Worm (Caenorhabditis elegans) whole organism, L4 larva: Measurements from ENCODE around the gene hex-2.

Experiments
- ama-1 ChIP-seq: fragments of 150-350 bp; optimal IDR thresholded peaks from 2 replicates; lab custom pipeline; 2014; ENCODE audit warnings: inconsistent platforms, mixed read lengths
- dpl-1 ChIP-seq: fragments of 150-350 bp; optimal IDR thresholded peaks from 2 replicates; lab custom pipeline; 2014; ENCODE audit warnings: missing biosample characterization, missing genetic modification reagents, missing genetic modification characterization
- dve-1 ChIP-seq: sonication (generic microtip); optimal IDR thresholded peaks from 2 replicates; lab custom pipeline; 2017; ENCODE audit warnings: antibody characterized with exemption, mild to moderate bottlenecking, missing genetic modification characterization, missing compliant biosample characterization; ENCODE audit not compliant: insufficient read depth
- gei-8 ChIP-seq: fragments of 200-800 bp; sonication (Bioruptor generic); optimal IDR thresholded peaks from 2 replicates; lab custom pipeline; 2018; ENCODE audit warnings: mild to moderate bottlenecking, missing genetic modification characterization, missing compliant biosample characterization
- hlh-11 ChIP-seq: fragments of 200-800 bp; sonication (Bioruptor generic); optimal IDR thresholded peaks from 2 replicates; lab custom pipeline; 2018; ENCODE audit warnings: mild to moderate bottlenecking, missing genetic modification characterization, missing compliant biosample characterization
- jun-1 ChIP-seq: fragments of 150-350 bp; optimal IDR thresholded peaks from 2 replicates; lab custom pipeline; 2014; ENCODE audit warnings: missing biosample characterization, missing genetic modification reagents, missing genetic modification characterization
- lin-39 ChIP-seq: fragments of 150-350 bp; optimal IDR thresholded peaks from 2 replicates; lab custom pipeline; 2014; ENCODE audit warnings: missing biosample characterization, missing genetic modification reagents, missing genetic modification characterization
- pha-4 ChIP-seq, 2 experiments: fragments of 150-350 bp in 1 of 2; fragments of 200-800 bp in 1 of 2; sonication (Bioruptor generic) in 1 of 2; IDR thresholded peaks in 1 of 2; optimal IDR thresholded peaks in 1 of 2; 2 replicates each; pipeline versions ENCODE4 v1.3.6 to Lab custom; 2014 to 2022; ENCODE audit warnings: missing genetic modification characterization in 2 of 2, missing genetic modification reagents in 2 of 2, missing biosample characterization in 1 of 2, missing compliant biosample characterization in 1 of 2
- pqm-1 ChIP-seq: sonication (generic microtip); optimal IDR thresholded peaks from 2 replicates; lab custom pipeline; 2017; ENCODE audit warnings: missing biosample characterization, missing genetic modification characterization
- skn-1 ChIP-seq: fragments of 150-350 bp; optimal IDR thresholded peaks from 2 replicates; lab custom pipeline; 2014; ENCODE audit warnings: missing biosample characterization, missing genetic modification characterization
- unc-130 ChIP-seq: sonication (generic microtip); optimal IDR thresholded peaks from 2 replicates; lab custom pipeline; 2016; ENCODE audit warnings: missing genetic modification reagents, missing genetic modification characterization, missing compliant biosample characterization
- ztf-11 ChIP-seq: fragments of 150-350 bp; optimal IDR thresholded peaks from 2 replicates; lab custom pipeline; 2014; ENCODE audit warnings: missing biosample characterization, missing genetic modification characterization

ce11 chrV:5614724-5615123 is 39.5 kb upstream of the hex-2 start, which contains the start of gene M03E7.3:
- no peak for TF ChIP-seq lin-39
- TF ChIP-seq ama-1 (lab: Kevin White, UChicago) = no peak
- no peak for TF ChIP-seq dpl-1 (GFP tag; lab: Kevin White, UChicago)
- TF ChIP-seq pqm-1 = no peak
- TF ChIP-seq dve-1 (tag; lab: Kevin White, UChicago) = no peak
- TF ChIP-seq jun-1 (tag; lab: Kevin White, UChicago) = no peak
- TF ChIP-seq skn-1 (tag; lab: Kevin White, UChicago) = no peak
- no peak for TF ChIP-seq pha-4 (GFP tag; IDR thresholded peaks at IDR 0.05; lab: Robert Waterston, UW)
- no peak for TF ChIP-seq pha-4 (tag; optimal IDR thresholded peaks at IDR 0.05; lab: Kevin White, UChicago)
- no peak for TF ChIP-seq ztf-11 (tag; lab: Kevin White, UChicago)
- no peak for TF ChIP-seq unc-130
- no peak for TF ChIP-seq gei-8 (GFP tag; lab: Kevin White, UChicago)
- no peak for TF ChIP-seq hlh-11
